Worm (Caenorhabditis elegans): ENCODE measurements around the gene ZC21.8.

DNA sequence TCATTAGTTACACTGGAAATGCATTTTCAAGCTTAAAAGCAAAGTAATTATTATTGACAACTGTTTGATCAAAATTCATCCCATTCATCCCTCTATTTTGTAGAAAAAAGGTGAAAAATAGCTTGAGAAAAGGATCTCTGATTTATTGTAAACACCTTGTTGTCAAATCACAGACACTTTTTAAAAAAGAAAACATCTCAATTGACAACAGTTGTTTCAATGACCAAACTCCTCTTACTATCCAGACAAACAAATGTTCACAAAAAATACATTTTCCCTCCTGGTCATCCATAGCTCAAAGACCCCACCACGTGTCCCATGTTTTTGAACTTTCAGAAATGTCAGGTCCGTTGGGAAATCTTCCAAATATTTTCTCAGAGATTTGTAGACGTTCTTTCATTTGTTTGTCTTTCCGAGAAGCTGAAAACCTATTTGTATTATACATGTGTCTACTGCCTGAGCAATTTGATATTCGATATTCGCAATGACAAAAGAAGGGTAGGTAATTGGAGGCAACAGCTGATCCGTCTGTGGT, 14.9 kb upstream of the ZC21.8 start, which contains the start of gene trp-1:
- TF ChIP-seq tab-1 (GFP tag; IDR thresholded peaks at IDR 0.05) (no peak), ref-1 (GFP tag; conservative IDR thresholded peaks at IDR 0.05) (no peak), med-1 (GFP tag; optimal IDR thresholded peaks at IDR 0.05; ENCODE audit: insufficient read depth) (no peak), klf-2 (GFP tag; conservative IDR thresholded peaks at IDR 0.05) (no peak), ztf-23 (GFP tag; IDR thresholded peaks at IDR 0.05) (no peak), T22C8.4 (GFP tag; IDR thresholded peaks at IDR 0.05) (no peak), ztf-29 (GFP tag; IDR thresholded peaks at IDR 0.05) (no peak), cog-1 (tag; optimal IDR thresholded peaks at IDR 0.05) (no peak), flt-1 (GFP tag; IDR thresholded peaks at IDR 0.05) (no peak)

All from whole organism, midembryonic.